Fruit fly (Drosophila melanogaster): ENCODE results near the gene Nbr.

The Nbr gene

DNA sequence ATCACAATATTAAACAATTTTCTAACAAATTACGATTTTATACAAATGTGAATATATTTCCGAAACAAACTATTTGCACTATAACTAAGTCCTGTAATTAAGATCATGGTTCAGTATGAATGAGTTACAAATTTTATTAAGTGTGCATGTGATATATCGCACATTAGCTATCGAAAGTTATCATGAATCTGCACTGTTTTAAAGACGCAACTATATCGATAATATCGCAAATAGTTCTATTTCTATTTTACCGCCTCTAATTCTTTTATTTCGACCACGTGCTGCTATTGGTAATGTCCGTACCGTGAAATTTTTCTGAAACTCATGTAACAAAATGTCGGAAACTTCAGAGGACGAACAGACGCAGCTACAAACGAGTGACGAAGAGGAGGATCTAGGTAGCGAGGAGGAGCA is 19.9 kb downstream of the Nbr start, which contains the start of gene pths (continued):
- no peak for TF ChIP-seq CG14965 (GFP tag; optimal IDR thresholded peaks at IDR 0.05; ENCODE audit: borderline replicate concordance)
- no peak for TF ChIP-seq CG15601 (tag; optimal IDR thresholded peaks at IDR 0.05)
- peak; percentile 15 to 65 for TF ChIP-seq dpn (GFP tag; optimal IDR thresholded peaks at IDR 0.05)
- TF ChIP-seq E2f2 (GFP tag; IDR thresholded peaks at IDR 0.05) = peak; percentile 10; the same call in 1 of the 2 replicates
- TF ChIP-seq so (GFP tag; IDR thresholded peaks at IDR 0.05) = no peak
- TF ChIP-seq CG11398 (GFP tag; optimal IDR thresholded peaks at IDR 0.05) = no peak
- TF ChIP-seq Ptx1 (GFP tag; IDR thresholded peaks at IDR 0.05) = peak; percentile 70
- TF ChIP-seq CG9727 (GFP tag; optimal IDR thresholded peaks at IDR 0.05) = no peak
- no peak for TF ChIP-seq nom (GFP tag; optimal IDR thresholded peaks at IDR 0.05)
- TF ChIP-seq vfl (GFP tag; optimal IDR thresholded peaks at IDR 0.05) = no peak
- TF ChIP-seq Sin3A (optimal IDR thresholded peaks at IDR 0.05) = no peak
- TF ChIP-seq CG12071 (GFP tag; optimal IDR thresholded peaks at IDR 0.05) = no peak
- TF ChIP-seq lola (GFP tag; optimal IDR thresholded peaks at IDR 0.05) = peak in 2 of 3 experiments; percentile 5 to 80
- TF ChIP-seq chm (GFP tag; IDR thresholded peaks at IDR 0.05) = no peak
- no peak for TF ChIP-seq CG12299 (tag; optimal IDR thresholded peaks at IDR 0.05)
- peak; percentile 96 for TF ChIP-seq CG2116 (GFP tag; optimal IDR thresholded peaks at IDR 0.05)
- no peak for TF ChIP-seq CG1792 (GFP tag; optimal IDR thresholded peaks at IDR 0.05)
- no peak for TF ChIP-seq CG17359 (tag; optimal IDR thresholded peaks at IDR 0.05)
- peak; percentile 61 for TF ChIP-seq CG12659 (GFP tag; optimal IDR thresholded peaks at IDR 0.05)
- no peak for TF ChIP-seq gro (GFP tag; optimal IDR thresholded peaks at IDR 0.05)
- TF ChIP-seq CG11085 (GFP tag; IDR thresholded peaks at IDR 0.05) = peak; percentile 58; the same call in 1 of the 2 replicates
- peak; percentile 37; the same call in 1 of the 2 replicates for TF ChIP-seq Nf-YA (GFP tag; IDR thresholded peaks at IDR 0.05)
- no peak for TF ChIP-seq H2.0 (GFP tag; IDR thresholded peaks at IDR 0.05)
- peak; percentile 60 for TF ChIP-seq YL-1 (GFP tag; optimal IDR thresholded peaks at IDR 0.05)
- no peak for TF ChIP-seq ap (GFP tag; IDR thresholded peaks at IDR 0.05)
- TF ChIP-seq Dp (GFP tag; optimal IDR thresholded peaks at IDR 0.05) = peak; percentile 23
- peak; percentile 29 for TF ChIP-seq tx (GFP tag; optimal IDR thresholded peaks at IDR 0.05)
- TF ChIP-seq pnt (GFP tag; optimal IDR thresholded peaks at IDR 0.05) = peak; percentile 56
- no peak for TF ChIP-seq D19A (tag; optimal IDR thresholded peaks at IDR 0.05)
- no peak for TF ChIP-seq pan (optimal IDR thresholded peaks at IDR 0.05)
- peak in 1 of 2 experiments; percentile 51 for TF ChIP-seq pan (GFP tag; optimal IDR thresholded peaks at IDR 0.05 in 1 of 2, IDR thresholded peaks at IDR 0.05 in 1 of 2)
- no peak for TF ChIP-seq Meics (GFP tag; optimal IDR thresholded peaks at IDR 0.05)
- peak; percentile 54; the same call in 2 of the 3 replicates for TF ChIP-seq Doc3 (GFP tag; IDR thresholded peaks at IDR 0.05; ENCODE audit: partially characterized antibody)
- peak; percentile 47; the same call in 1 of the 3 replicates for TF ChIP-seq ken (GFP tag; IDR thresholded peaks at IDR 0.05)
- no peak for TF ChIP-seq BtbVII (GFP tag; optimal IDR thresholded peaks at IDR 0.05)
- no peak for TF ChIP-seq CG33557 (GFP tag; optimal IDR thresholded peaks at IDR 0.05)
- peak; percentile 71; the same call in 1 of the 2 replicates for TF ChIP-seq ato (GFP tag; IDR thresholded peaks at IDR 0.05; ENCODE audit: partially characterized antibody)
- peak; percentile 42 for TF ChIP-seq CG15696 (tag; optimal IDR thresholded peaks at IDR 0.05)
- no peak for TF ChIP-seq Poxn (GFP tag; IDR thresholded peaks at IDR 0.05)
- TF ChIP-seq jigr1 (GFP tag; IDR thresholded peaks at IDR 0.05) = no peak
- TF ChIP-seq yki (optimal IDR thresholded peaks at IDR 0.05) = no peak
- TF ChIP-seq CkIIα-i1 (GFP tag; IDR thresholded peaks at IDR 0.05) = no peak
- TF ChIP-seq chif (GFP tag; optimal IDR thresholded peaks at IDR 0.05) = peak in 1 of 2 experiments; percentile 38
- TF ChIP-seq sob (GFP tag; IDR thresholded peaks at IDR 0.05) = peak; percentile 79
- no peak for TF ChIP-seq luna (GFP tag; optimal IDR thresholded peaks at IDR 0.05)
- TF ChIP-seq Xbp1 (GFP tag; optimal IDR thresholded peaks at IDR 0.05) = peak; percentile 74
- TF ChIP-seq aop (GFP tag; IDR thresholded peaks at IDR 0.05) = no peak
- TF ChIP-seq zfh1 (GFP tag; IDR thresholded peaks at IDR 0.05) = peak; percentile 58; the same call in 1 of the 3 replicates
- TF ChIP-seq Dad (GFP tag; optimal IDR thresholded peaks at IDR 0.05) = no peak
- peak; percentile 95 for TF ChIP-seq CG1603 (tag; optimal IDR thresholded peaks at IDR 0.05)
- peak; percentile 40 for TF ChIP-seq ERR (GFP tag; optimal IDR thresholded peaks at IDR 0.05)
- TF ChIP-seq CG11093 (GFP tag; IDR thresholded peaks at IDR 0.05) = no peak
